Fruit fly (Drosophila melanogaster) whole organism, adult: Measurements from ENCODE around the gene NKCC.

Experiments
- CG12768 ChIP-seq: fragments of 200-800 bp; sonication (Bioruptor generic); optimal IDR thresholded peaks from 2 replicates; lab custom pipeline; 2017; ENCODE audit warnings: missing biosample characterization, missing genetic modification characterization, mild to moderate bottlenecking, moderate library complexity, missing genetic modification reagents
- CG5204 ChIP-seq: fragments of 200-800 bp; sonication (Bioruptor generic); optimal IDR thresholded peaks from 2 replicates; lab custom pipeline; 2016; ENCODE audit warnings: missing biosample characterization, missing genetic modification characterization
- CG7045 ChIP-seq: fragments of 200-800 bp; sonication (Bioruptor generic); optimal IDR thresholded peaks from 2 replicates; lab custom pipeline; 2017; ENCODE audit warnings: missing biosample characterization, mild to moderate bottlenecking, missing genetic modification characterization
- Clk ChIP-seq: fragments of 200-800 bp; sonication (Bioruptor generic); optimal IDR thresholded peaks from 2 replicates; lab custom pipeline; 2017; ENCODE audit warnings: missing biosample characterization, missing genetic modification characterization
- Crg-1 ChIP-seq: fragments of 200-800 bp; sonication (Bioruptor generic); optimal IDR thresholded peaks from 2 replicates; lab custom pipeline; 2016; ENCODE audit warnings: missing biosample characterization, missing genetic modification characterization
- Hr96 ChIP-seq: fragments of 200-800 bp; sonication (Bioruptor generic); optimal IDR thresholded peaks from 2 replicates; lab custom pipeline; 2016; ENCODE audit warnings: missing biosample characterization, missing genetic modification characterization
- Mnt ChIP-seq: fragments of 200-800 bp; sonication (Bioruptor generic); optimal IDR thresholded peaks from 2 replicates; lab custom pipeline; 2016; ENCODE audit warnings: missing biosample characterization, mild to moderate bottlenecking, missing genetic modification characterization
- cic ChIP-seq: fragments of 200-800 bp; sonication (Bioruptor generic); optimal IDR thresholded peaks from 2 replicates; lab custom pipeline; 2017; ENCODE audit warnings: missing biosample characterization, mild to moderate bottlenecking, missing genetic modification characterization, moderate library complexity
- tj ChIP-seq: fragments of 200-800 bp; sonication (Bioruptor generic); optimal IDR thresholded peaks from 3 replicates; lab custom pipeline; 2017; ENCODE audit warnings: missing biosample characterization, mild to moderate bottlenecking, missing genetic modification characterization, moderate library complexity

DNA sequence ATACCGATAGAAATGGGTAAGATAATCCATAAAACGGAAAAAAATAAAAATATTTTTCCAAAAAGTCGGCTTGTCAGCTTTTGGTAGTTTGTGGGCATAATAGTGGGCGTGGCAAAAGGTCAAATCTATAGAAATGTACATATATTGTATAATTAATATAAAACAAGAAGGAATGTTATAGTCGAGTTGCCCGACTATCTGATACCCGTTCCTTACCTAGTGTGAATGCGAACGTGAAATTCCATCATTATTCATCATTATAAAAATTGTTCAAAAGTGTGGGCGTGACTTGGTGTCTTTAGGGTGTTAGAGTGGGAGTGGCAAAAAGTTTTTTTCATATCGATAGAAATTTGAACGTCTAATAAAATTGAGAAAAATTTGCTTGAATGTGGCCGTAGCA is 49.1 kb upstream of the NKCC start:
- TF ChIP-seq Hr96 = no peak
- no peak for TF ChIP-seq CG12768 (GFP tag; lab: Kevin White, UChicago)
- TF ChIP-seq CG7045 (GFP tag; lab: Kevin White, UChicago) = no peak
- no peak for TF ChIP-seq tj
- no peak for TF ChIP-seq CG5204
- TF ChIP-seq cic = no peak
- no peak for TF ChIP-seq Crg-1 (GFP tag; lab: Kevin White, UChicago)
- no peak for TF ChIP-seq Clk (GFP tag; lab: Kevin White, UChicago)
- no peak for TF ChIP-seq Mnt
